Worm (Caenorhabditis elegans) whole organism, L3 larva: ENCODE results near the gene fbxo-11.2.

Experiments used
- ZK546.5 ChIP-seq: sonication (generic microtip); optimal IDR thresholded peaks from 2 replicates; lab custom pipeline; 2017; ENCODE audit warnings: missing biosample characterization, missing genetic modification characterization
- elt-3 ChIP-seq, 3 experiments: fragments of 150-350 bp in 1 of 3; sonication (generic microtip) in 2 of 3; optimal IDR thresholded peaks; 2 replicates in 2 of 3; 4 replicates in 1 of 3; lab custom pipeline; 2014 to 2017; ENCODE audit warnings: missing biosample characterization in 3 of 3, missing genetic modification characterization in 3 of 3
- nhr-11 ChIP-seq: fragments of 150-350 bp; optimal IDR thresholded peaks from 2 replicates; lab custom pipeline; 2014; ENCODE audit warnings: missing biosample characterization, missing genetic modification characterization
- nhr-25 ChIP-seq: sonication (generic microtip); optimal IDR thresholded peaks from 2 replicates; lab custom pipeline; 2017; ENCODE audit warnings: missing biosample characterization, missing genetic modification characterization
- nhr-28 ChIP-seq: fragments of 150-350 bp; optimal IDR thresholded peaks from 2 replicates; lab custom pipeline; 2014; ENCODE audit warnings: missing biosample characterization, missing genetic modification characterization
- nhr-77 ChIP-seq: fragments of 150-350 bp; optimal IDR thresholded peaks from 2 replicates; lab custom pipeline; 2014; ENCODE audit warnings: missing biosample characterization, missing genetic modification characterization
- skn-1 ChIP-seq: fragments of 150-350 bp; optimal IDR thresholded peaks from 2 replicates; lab custom pipeline; 2014; ENCODE audit warnings: missing biosample characterization, missing genetic modification characterization

- TF ChIP-seq nhr-28 (tag; lab: Kevin White, UChicago), result no peak
- no peak for TF ChIP-seq ZK546.5
- TF ChIP-seq nhr-77, result no peak
- no peak for TF ChIP-seq elt-3 (tag; optimal IDR thresholded peaks at IDR 0.05; lab: Kevin White, UChicago)
- TF ChIP-seq nhr-25 (tag; lab: Kevin White, UChicago), result no peak
- no peak for TF ChIP-seq nhr-11
- TF ChIP-seq skn-1 (tag; lab: Kevin White, UChicago), result no peak
Observed at ce11 chrIII:1037173-1037572, 15.9 kb downstream of the fbxo-11.2 start, which contains the start of the genes chin-1 and BE0003N10.1.
